Worm (Caenorhabditis elegans) whole organism, late embryonic: Measurements from ENCODE around the gene lips-17.
A peak's percentile ranks its signal among the peaks of the same experiment; 100 is the strongest.

Source experiments
- C38D4.7 ChIP-seq: fragments of 200-800 bp; sonication (Bioruptor generic); optimal IDR thresholded peaks from 2 replicates; lab custom pipeline; 2018; ENCODE audit warnings: mild to moderate bottlenecking, missing genetic modification characterization, moderate library complexity, missing compliant biosample characterization
- K02D7.2 ChIP-seq: sonication (generic microtip); optimal IDR thresholded peaks from 2 replicates; lab custom pipeline; 2017; ENCODE audit warnings: mild to moderate bottlenecking, missing genetic modification characterization, missing compliant biosample characterization
- K09A11.1 ChIP-seq: sonication (generic microtip); optimal IDR thresholded peaks from 2 replicates; lab custom pipeline; 2017; ENCODE audit warnings: antibody characterized with exemption, mild to moderate bottlenecking, missing genetic modification characterization, missing compliant biosample characterization; ENCODE audit not compliant: insufficient read depth
- T23F11.4 ChIP-seq: fragments of 200-800 bp; sonication (Bioruptor generic); optimal IDR thresholded peaks from 2 replicates; lab custom pipeline; 2018; ENCODE audit warnings: mild to moderate bottlenecking, missing genetic modification characterization, missing compliant biosample characterization
- Y22D7AL.16 ChIP-seq: sonication (generic microtip); optimal IDR thresholded peaks from 2 replicates; lab custom pipeline; 2016; ENCODE audit warnings: missing genetic modification characterization, missing compliant biosample characterization
- ahr-1 ChIP-seq: sonication (generic microtip); optimal IDR thresholded peaks from 2 replicates; lab custom pipeline; 2016; ENCODE audit warnings: missing genetic modification characterization, missing compliant biosample characterization
- ama-1 ChIP-seq: fragments of 150-350 bp; optimal IDR thresholded peaks from 2 replicates; lab custom pipeline; 2014
- ceh-18 ChIP-seq: sonication (generic microtip); optimal IDR thresholded peaks from 2 replicates; lab custom pipeline; 2016; ENCODE audit warnings: missing genetic modification characterization, missing compliant biosample characterization
- ceh-19 ChIP-seq: fragments of 200-800 bp; sonication (Bioruptor generic); optimal IDR thresholded peaks from 2 replicates; lab custom pipeline; 2018; ENCODE audit warnings: mild to moderate bottlenecking, missing genetic modification characterization, missing compliant biosample characterization
- ceh-2 ChIP-seq: sonication (generic microtip); optimal IDR thresholded peaks from 2 replicates; lab custom pipeline; 2016; ENCODE audit warnings: missing genotype, missing genetic modification characterization, missing compliant biosample characterization
- ceh-22 ChIP-seq: sonication (generic microtip); optimal IDR thresholded peaks from 2 replicates; lab custom pipeline; 2017; ENCODE audit warnings: missing biosample characterization, missing genetic modification characterization
- ceh-31 ChIP-seq: sonication (generic microtip); optimal IDR thresholded peaks from 2 replicates; lab custom pipeline; 2016; ENCODE audit warnings: missing genetic modification characterization, missing compliant biosample characterization
- ceh-34 ChIP-seq: sonication (generic microtip); optimal IDR thresholded peaks from 2 replicates; lab custom pipeline; 2016; ENCODE audit warnings: mild to moderate bottlenecking, missing genetic modification characterization, missing compliant biosample characterization
- ceh-48 ChIP-seq: sonication (generic microtip); optimal IDR thresholded peaks from 2 replicates; lab custom pipeline; 2016; ENCODE audit warnings: missing genetic modification characterization, inconsistent platforms, missing compliant biosample characterization
- ceh-9 ChIP-seq: sonication (generic microtip); optimal IDR thresholded peaks from 2 replicates; lab custom pipeline; 2016; ENCODE audit warnings: mild to moderate bottlenecking, missing genetic modification characterization, inconsistent platforms, missing compliant biosample characterization
- elt-2 ChIP-seq: sonication (generic microtip); optimal IDR thresholded peaks from 2 replicates; lab custom pipeline; 2016; ENCODE audit warnings: missing genetic modification reagents, missing genetic modification characterization, missing compliant biosample characterization
- elt-4 ChIP-seq: sonication (generic microtip); optimal IDR thresholded peaks from 2 replicates; lab custom pipeline; 2016; ENCODE audit warnings: missing genetic modification characterization, missing compliant biosample characterization
- ets-4 ChIP-seq: sonication (generic microtip); optimal IDR thresholded peaks from 2 replicates; lab custom pipeline; 2016; ENCODE audit warnings: missing genetic modification characterization, missing compliant biosample characterization
- fax-1 ChIP-seq: sonication (generic microtip); optimal IDR thresholded peaks from 2 replicates; lab custom pipeline; 2016; ENCODE audit warnings: missing genotype, missing genetic modification characterization, missing compliant biosample characterization
- fkh-6 ChIP-seq: sonication (generic microtip); optimal IDR thresholded peaks from 2 replicates; lab custom pipeline; 2016; ENCODE audit warnings: missing genetic modification characterization, missing compliant biosample characterization
- hlh-13 ChIP-seq: fragments of 200-800 bp; sonication (Bioruptor generic); optimal IDR thresholded peaks from 2 replicates; lab custom pipeline; 2018; ENCODE audit warnings: mild to moderate bottlenecking, missing genetic modification characterization, missing compliant biosample characterization
- hlh-30 ChIP-seq: sonication (generic microtip); optimal IDR thresholded peaks from 2 replicates; lab custom pipeline; 2017; ENCODE audit warnings: antibody characterized with exemption, missing genetic modification characterization, missing compliant biosample characterization; ENCODE audit not compliant: insufficient read depth
- hlh-6 ChIP-seq: sonication (generic microtip); optimal IDR thresholded peaks from 2 replicates; lab custom pipeline; 2016; ENCODE audit warnings: missing genotype, missing genetic modification characterization, missing compliant biosample characterization
- hlh-8 ChIP-seq: sonication (generic microtip); optimal IDR thresholded peaks from 2 replicates; lab custom pipeline; 2016; ENCODE audit warnings: missing genotype, missing genetic modification characterization, missing compliant biosample characterization
- lim-6 ChIP-seq: sonication (generic microtip); optimal IDR thresholded peaks from 2 replicates; lab custom pipeline; 2016; ENCODE audit warnings: missing genetic modification characterization, missing compliant biosample characterization
- nfya-1 ChIP-seq: sonication (generic microtip); optimal IDR thresholded peaks from 2 replicates; lab custom pipeline; 2017; ENCODE audit warnings: missing genetic modification characterization, mild to moderate bottlenecking, missing compliant biosample characterization, antibody characterized with exemption, moderate library complexity
- nhr-232 ChIP-seq: sonication (generic microtip); optimal IDR thresholded peaks from 2 replicates; lab custom pipeline; 2016; ENCODE audit warnings: missing genetic modification characterization, missing compliant biosample characterization
- odd-2 ChIP-seq: sonication (generic microtip); optimal IDR thresholded peaks from 2 replicates; lab custom pipeline; 2017; ENCODE audit warnings: antibody characterized with exemption, mild to moderate bottlenecking, missing genetic modification characterization, missing compliant biosample characterization
- pag-3 ChIP-seq: sonication (generic microtip); optimal IDR thresholded peaks from 2 replicates; lab custom pipeline; 2016; ENCODE audit warnings: missing compliant biosample characterization, missing genetic modification characterization, borderline replicate concordance
- pha-2 ChIP-seq: sonication (generic microtip); optimal IDR thresholded peaks from 2 replicates; lab custom pipeline; 2017; ENCODE audit warnings: mild to moderate bottlenecking, missing genetic modification characterization, missing compliant biosample characterization
- pqm-1 ChIP-seq: sonication (generic microtip); optimal IDR thresholded peaks from 2 replicates; lab custom pipeline; 2016; ENCODE audit warnings: missing genetic modification characterization, missing compliant biosample characterization
- ref-2 ChIP-seq: sonication (generic microtip); optimal IDR thresholded peaks from 2 replicates; lab custom pipeline; 2016; ENCODE audit warnings: missing genetic modification characterization, missing compliant biosample characterization
- sox-4 ChIP-seq: sonication (generic microtip); optimal IDR thresholded peaks from 2 replicates; lab custom pipeline; 2017; ENCODE audit warnings: mild to moderate bottlenecking, missing genetic modification characterization, inconsistent platforms, missing compliant biosample characterization
- syd-9 ChIP-seq: sonication (generic microtip); optimal IDR thresholded peaks from 2 replicates; lab custom pipeline; 2016; ENCODE audit warnings: mild to moderate bottlenecking, missing genetic modification characterization, moderate library complexity, missing compliant biosample characterization
- tbx-2 ChIP-seq: sonication (generic microtip); optimal IDR thresholded peaks from 2 replicates; lab custom pipeline; 2016; ENCODE audit warnings: missing genetic modification characterization, missing compliant biosample characterization
- unc-3 ChIP-seq, 2 experiments: fragments of 200-800 bp in 1 of 2; sonication (Bioruptor generic) in 1 of 2; sonication (generic microtip) in 1 of 2; conservative IDR thresholded peaks in 1 of 2; optimal IDR thresholded peaks in 1 of 2; 2 replicates each; pipeline versions ENCODE4 v1.3.6 to Lab custom; 2016 to 2022; ENCODE audit warnings: missing compliant biosample characterization in 2 of 2, missing genetic modification characterization in 2 of 2, missing genetic modification reagents in 1 of 2
- unc-42 ChIP-seq: sonication (generic microtip); optimal IDR thresholded peaks from 2 replicates; lab custom pipeline; 2016; ENCODE audit warnings: missing genotype, missing genetic modification characterization, missing compliant biosample characterization
- unc-86 ChIP-seq: sonication (generic microtip); optimal IDR thresholded peaks from 2 replicates; lab custom pipeline; 2016; ENCODE audit warnings: missing genetic modification characterization, missing compliant biosample characterization
- ztf-16 ChIP-seq: sonication (generic microtip); optimal IDR thresholded peaks from 2 replicates; lab custom pipeline; 2017; ENCODE audit warnings: missing genetic modification characterization, missing compliant biosample characterization

lips-17 gene

DNA sequence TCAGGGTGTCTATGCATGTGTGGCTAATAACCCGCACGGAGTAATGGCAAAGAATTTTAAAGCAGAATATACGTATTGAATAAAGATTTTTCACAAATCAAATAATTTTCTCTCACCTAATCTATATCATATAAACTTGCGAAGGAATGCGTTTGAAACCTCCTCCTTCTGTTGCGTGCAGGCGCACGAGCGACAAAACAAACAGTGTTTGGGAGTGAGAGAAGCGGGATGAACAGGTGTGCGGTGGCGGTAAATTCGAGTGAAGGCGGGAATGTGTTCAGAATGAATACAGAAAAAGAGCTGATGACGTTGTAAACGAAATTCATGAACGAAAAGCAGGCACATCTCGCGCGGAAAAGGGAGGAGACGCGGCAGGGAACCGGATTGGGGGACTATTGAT, 6.3 kb downstream of the lips-17 start:
- TF ChIP-seq unc-42 (tag; lab: Kevin White, UChicago) (no peak), ceh-18 (peak; percentile 2)

DNA sequence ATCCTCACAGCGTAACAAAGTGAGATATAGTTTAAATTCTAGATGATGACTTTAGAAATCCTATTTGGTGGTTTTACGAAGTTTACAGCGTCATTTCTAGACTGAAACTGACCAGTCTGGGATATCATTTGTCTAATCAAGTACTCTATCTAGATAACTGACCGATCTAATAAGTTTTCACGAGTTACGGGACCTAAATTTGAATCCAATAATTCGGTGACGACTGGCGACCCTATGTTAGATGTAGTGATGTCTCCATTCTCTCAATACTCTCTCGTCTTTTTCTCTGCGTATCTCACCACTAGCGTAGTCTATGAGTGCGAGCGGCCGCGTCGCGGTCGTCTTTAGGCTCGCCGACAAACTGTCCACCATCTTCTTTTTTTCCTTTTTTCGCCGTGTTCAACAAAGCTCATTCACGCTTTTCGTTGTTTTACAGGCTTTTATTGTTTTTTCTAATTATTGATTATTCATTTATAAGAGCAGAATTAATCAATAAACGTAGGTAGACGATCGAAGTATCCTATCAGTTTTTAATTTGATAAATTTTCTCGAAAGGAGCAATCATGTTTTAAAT, 7.4 kb downstream of the lips-17 start:
- peak; percentile 5 for TF ChIP-seq nfya-1 (tag; lab: Kevin White, UChicago)
- peak; percentile 6 for TF ChIP-seq ceh-31 (tag; lab: Kevin White, UChicago)
- no peak for TF ChIP-seq ceh-34 (tag; lab: Kevin White, UChicago)
- no peak for TF ChIP-seq fkh-6
- no peak for TF ChIP-seq elt-4 (tag; lab: Kevin White, UChicago)
- no peak for TF ChIP-seq ceh-18
- no peak for TF ChIP-seq elt-2
- no peak for TF ChIP-seq ceh-2 (tag; lab: Kevin White, UChicago)
- peak; percentile 56 for TF ChIP-seq unc-42 (tag; lab: Kevin White, UChicago)
- peak; percentile 30 for TF ChIP-seq ref-2 (tag; lab: Kevin White, UChicago)
- TF ChIP-seq unc-86 (tag; lab: Kevin White, UChicago), result no peak
- no peak for TF ChIP-seq hlh-8 (tag; lab: Kevin White, UChicago)
- no peak for TF ChIP-seq hlh-6 (tag; lab: Kevin White, UChicago)
- no peak for TF ChIP-seq tbx-2
- TF ChIP-seq ama-1 (lab: Kevin White, UChicago), result no peak
- no peak for TF ChIP-seq fax-1 (tag; lab: Kevin White, UChicago)
- TF ChIP-seq, all 69 proteins: peak for 4

DNA sequence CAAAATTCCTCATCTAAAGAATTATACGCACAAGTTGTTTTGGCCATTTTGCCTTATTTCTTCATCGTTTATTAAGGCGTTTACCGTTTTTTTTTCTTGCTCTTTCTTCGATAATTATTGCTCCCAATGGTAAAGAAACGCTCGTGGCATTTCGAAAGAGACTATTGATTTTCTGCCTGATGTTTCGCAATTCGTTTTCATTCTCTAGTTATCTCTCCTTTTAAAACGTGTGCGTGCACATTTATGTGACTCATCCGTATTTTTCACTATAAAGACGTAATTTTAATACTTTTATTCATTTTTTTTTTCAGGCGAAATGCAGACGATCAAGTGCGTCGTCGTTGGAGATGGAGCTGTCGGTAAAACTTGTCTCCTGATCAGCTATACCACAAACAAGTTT, 8.1 kb downstream of the lips-17 start, which contains the start of gene cdc-42:
Gene cdc-42, plus strand, starts transcription at position 312 of the 400 bp plus-strand sequence.
- no peak for TF ChIP-seq pqm-1 (tag; lab: Kevin White, UChicago)
- TF ChIP-seq pha-2 (tag; lab: Kevin White, UChicago), result no peak
- TF ChIP-seq ceh-48 (tag; lab: Kevin White, UChicago), result no peak
- TF ChIP-seq ceh-2 (tag; lab: Kevin White, UChicago), result no peak
- no peak for TF ChIP-seq K02D7.2 (tag; lab: Kevin White, UChicago)
- TF ChIP-seq sox-4 (tag; lab: Kevin White, UChicago), result no peak
- TF ChIP-seq ahr-1 (tag; lab: Kevin White, UChicago), result no peak
- TF ChIP-seq ets-4, result no peak
- TF ChIP-seq hlh-30 (tag; lab: Kevin White, UChicago), result no peak
- TF ChIP-seq ref-2 (tag; lab: Kevin White, UChicago), result no peak
- TF ChIP-seq hlh-13 (GFP tag; lab: Kevin White, UChicago), result no peak
- TF ChIP-seq ceh-18, result no peak
- no peak for TF ChIP-seq ceh-34 (tag; lab: Kevin White, UChicago)
- no peak for TF ChIP-seq fkh-6
- TF ChIP-seq K09A11.1 (tag; lab: Kevin White, UChicago), result no peak
- TF ChIP-seq, all 69 proteins: peak for 0

DNA sequence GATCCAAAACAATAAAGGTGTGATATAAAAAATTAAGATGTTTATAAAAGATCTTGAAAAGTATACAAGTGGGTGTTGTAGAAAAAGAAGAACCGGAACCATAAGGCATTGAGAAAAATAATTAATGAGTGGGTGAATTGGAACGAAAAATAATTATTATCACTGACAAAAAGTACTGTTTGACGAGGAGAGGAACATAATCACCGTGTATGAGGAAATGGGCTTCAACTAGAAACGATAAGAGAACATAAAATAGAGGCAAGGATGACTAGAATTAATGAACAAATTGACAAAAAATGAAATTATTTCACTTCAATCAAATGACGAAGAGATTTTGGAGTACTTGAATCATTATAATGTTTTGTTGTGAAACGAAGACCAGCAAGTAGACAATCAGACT, 10.2 kb downstream of the lips-17 start:
- TF ChIP-seq ref-2 (tag; lab: Kevin White, UChicago), result no peak
- no peak for TF ChIP-seq ztf-16
- no peak for TF ChIP-seq pag-3 (tag; lab: Kevin White, UChicago)
- TF ChIP-seq nhr-232 (tag; lab: Kevin White, UChicago), result no peak
- TF ChIP-seq odd-2, result no peak
- no peak for TF ChIP-seq ceh-48 (tag; lab: Kevin White, UChicago)
- no peak for TF ChIP-seq unc-3 (GFP tag; conservative IDR thresholded peaks at IDR 0.05; lab: Robert Waterston, UW)
- TF ChIP-seq unc-3 (tag; optimal IDR thresholded peaks at IDR 0.05; lab: Kevin White, UChicago), result no peak
- TF ChIP-seq lim-6 (tag; lab: Kevin White, UChicago), result no peak
- TF ChIP-seq ceh-9 (tag; lab: Kevin White, UChicago), result no peak
- TF ChIP-seq hlh-6 (tag; lab: Kevin White, UChicago), result no peak
- TF ChIP-seq hlh-30 (tag; lab: Kevin White, UChicago), result no peak
- no peak for TF ChIP-seq ceh-34 (tag; lab: Kevin White, UChicago)
- no peak for TF ChIP-seq ceh-19 (GFP tag; lab: Kevin White, UChicago)
- TF ChIP-seq ceh-22 (tag; lab: Kevin White, UChicago), result no peak
- TF ChIP-seq Y22D7AL.16 (tag; lab: Kevin White, UChicago), result no peak
- no peak for TF ChIP-seq T23F11.4 (GFP tag; lab: Kevin White, UChicago)
- no peak for TF ChIP-seq syd-9
- no peak for TF ChIP-seq elt-4 (tag; lab: Kevin White, UChicago)
- TF ChIP-seq C38D4.7 (GFP tag; lab: Kevin White, UChicago), result no peak
